Worm (Caenorhabditis elegans) whole organism, late embryonic: ENCODE results near the gene T27E7.4.
"Not testable (repeated sequence)": the region's sequence is repeated elsewhere in the genome, so short reads cannot be mapped to it uniquely, and the experiment has no call there.

Experiments
- C08G9.2 ChIP-seq: sonication (generic microtip); optimal IDR thresholded peaks from 2 replicates; lab custom pipeline; 2016; ENCODE audit warnings: mild to moderate bottlenecking, missing genetic modification characterization, moderate library complexity, missing compliant biosample characterization
- C38D4.7 ChIP-seq: fragments of 200-800 bp; sonication (Bioruptor generic); optimal IDR thresholded peaks from 2 replicates; lab custom pipeline; 2018; ENCODE audit warnings: mild to moderate bottlenecking, missing genetic modification characterization, moderate library complexity, missing compliant biosample characterization
- K02D7.2 ChIP-seq: sonication (generic microtip); optimal IDR thresholded peaks from 2 replicates; lab custom pipeline; 2017; ENCODE audit warnings: mild to moderate bottlenecking, missing genetic modification characterization, missing compliant biosample characterization
- K09A11.1 ChIP-seq: sonication (generic microtip); optimal IDR thresholded peaks from 2 replicates; lab custom pipeline; 2017; ENCODE audit warnings: antibody characterized with exemption, mild to moderate bottlenecking, missing genetic modification characterization, missing compliant biosample characterization; ENCODE audit not compliant: insufficient read depth
- T23F11.4 ChIP-seq: fragments of 200-800 bp; sonication (Bioruptor generic); optimal IDR thresholded peaks from 2 replicates; lab custom pipeline; 2018; ENCODE audit warnings: mild to moderate bottlenecking, missing genetic modification characterization, missing compliant biosample characterization
- ceh-14 ChIP-seq: sonication (generic microtip); optimal IDR thresholded peaks from 2 replicates; lab custom pipeline; 2016; ENCODE audit warnings: missing genotype, missing genetic modification characterization, missing compliant biosample characterization
- ceh-22 ChIP-seq: sonication (generic microtip); optimal IDR thresholded peaks from 2 replicates; lab custom pipeline; 2017; ENCODE audit warnings: missing biosample characterization, missing genetic modification characterization
- ceh-30 ChIP-seq: fragments of 150-350 bp; optimal IDR thresholded peaks from 2 replicates; lab custom pipeline; 2014; ENCODE audit warnings: missing biosample characterization, missing genetic modification characterization
- ceh-48 ChIP-seq: sonication (generic microtip); optimal IDR thresholded peaks from 2 replicates; lab custom pipeline; 2016; ENCODE audit warnings: missing genetic modification characterization, inconsistent platforms, missing compliant biosample characterization
- ceh-6 ChIP-seq: fragments of 200-800 bp; sonication (Bioruptor generic); optimal IDR thresholded peaks from 2 replicates; lab custom pipeline; 2018; ENCODE audit warnings: mild to moderate bottlenecking, missing genetic modification characterization, missing compliant biosample characterization
- che-1 ChIP-seq: sonication (generic microtip); optimal IDR thresholded peaks from 2 replicates; lab custom pipeline; 2016; ENCODE audit warnings: mild to moderate bottlenecking, missing genetic modification characterization, missing compliant biosample characterization
- dmd-4 ChIP-seq: sonication (generic microtip); optimal IDR thresholded peaks from 2 replicates; lab custom pipeline; 2016; ENCODE audit warnings: borderline replicate concordance, missing genetic modification characterization, missing compliant biosample characterization
- ets-4 ChIP-seq: sonication (generic microtip); optimal IDR thresholded peaks from 2 replicates; lab custom pipeline; 2016; ENCODE audit warnings: missing genetic modification characterization, missing compliant biosample characterization
- fkh-10 ChIP-seq: fragments of 150-350 bp; optimal IDR thresholded peaks from 2 replicates; lab custom pipeline; 2014; ENCODE audit warnings: missing biosample characterization, missing genetic modification reagents, missing genetic modification characterization
- fkh-6 ChIP-seq: sonication (generic microtip); optimal IDR thresholded peaks from 2 replicates; lab custom pipeline; 2016; ENCODE audit warnings: missing genetic modification characterization, missing compliant biosample characterization
- gmeb-2 ChIP-seq: sonication (generic microtip); optimal IDR thresholded peaks from 2 replicates; lab custom pipeline; 2016; ENCODE audit warnings: missing genetic modification characterization, inconsistent platforms, missing compliant biosample characterization
- hlh-15 ChIP-seq: sonication (generic microtip); optimal IDR thresholded peaks from 2 replicates; lab custom pipeline; 2016; ENCODE audit warnings: missing genetic modification characterization, missing compliant biosample characterization
- hlh-30 ChIP-seq: sonication (generic microtip); optimal IDR thresholded peaks from 2 replicates; lab custom pipeline; 2017; ENCODE audit warnings: antibody characterized with exemption, missing genetic modification characterization, missing compliant biosample characterization; ENCODE audit not compliant: insufficient read depth
- lin-11 ChIP-seq: fragments of 200-800 bp; sonication (Bioruptor generic); optimal IDR thresholded peaks from 2 replicates; lab custom pipeline; 2018; ENCODE audit warnings: mild to moderate bottlenecking, missing genetic modification characterization, missing compliant biosample characterization
- nfya-1 ChIP-seq: sonication (generic microtip); optimal IDR thresholded peaks from 2 replicates; lab custom pipeline; 2017; ENCODE audit warnings: missing genetic modification characterization, mild to moderate bottlenecking, missing compliant biosample characterization, antibody characterized with exemption, moderate library complexity
- nhr-11 ChIP-seq: fragments of 150-350 bp; optimal IDR thresholded peaks from 2 replicates; lab custom pipeline; 2014; ENCODE audit warnings: missing biosample characterization, missing genetic modification characterization
- nhr-232 ChIP-seq: sonication (generic microtip); optimal IDR thresholded peaks from 2 replicates; lab custom pipeline; 2016; ENCODE audit warnings: missing genetic modification characterization, missing compliant biosample characterization
- npax-4 ChIP-seq: sonication (generic microtip); optimal IDR thresholded peaks from 2 replicates; lab custom pipeline; 2016; ENCODE audit warnings: missing genetic modification characterization, missing compliant biosample characterization
- pax-1 ChIP-seq: fragments of 150-350 bp; optimal IDR thresholded peaks from 2 replicates; lab custom pipeline; 2014; ENCODE audit warnings: missing biosample characterization, missing genetic modification characterization
- pha-4 ChIP-seq: fragments of 150-350 bp; optimal IDR thresholded peaks from 2 replicates; lab custom pipeline; 2018; ENCODE audit warnings: missing biosample characterization, missing genetic modification reagents, missing genetic modification characterization
- pros-1 ChIP-seq: fragments of 150-350 bp; optimal IDR thresholded peaks from 2 replicates; lab custom pipeline; 2014; ENCODE audit warnings: missing biosample characterization, missing genetic modification reagents, missing genetic modification characterization
- ref-2 ChIP-seq: sonication (generic microtip); optimal IDR thresholded peaks from 2 replicates; lab custom pipeline; 2016; ENCODE audit warnings: missing genetic modification characterization, missing compliant biosample characterization
- rnt-1 ChIP-seq: sonication (generic microtip); optimal IDR thresholded peaks from 2 replicates; lab custom pipeline; 2016; ENCODE audit warnings: missing genetic modification characterization, missing compliant biosample characterization
- syd-9 ChIP-seq: sonication (generic microtip); optimal IDR thresholded peaks from 2 replicates; lab custom pipeline; 2016; ENCODE audit warnings: mild to moderate bottlenecking, missing genetic modification characterization, moderate library complexity, missing compliant biosample characterization
- tbx-2 ChIP-seq: sonication (generic microtip); optimal IDR thresholded peaks from 2 replicates; lab custom pipeline; 2016; ENCODE audit warnings: missing genetic modification characterization, missing compliant biosample characterization
- unc-42 ChIP-seq: sonication (generic microtip); optimal IDR thresholded peaks from 2 replicates; lab custom pipeline; 2016; ENCODE audit warnings: missing genotype, missing genetic modification characterization, missing compliant biosample characterization
- unc-55 ChIP-seq: sonication (generic microtip); optimal IDR thresholded peaks from 2 replicates; lab custom pipeline; 2017; ENCODE audit warnings: missing biosample characterization, missing genetic modification reagents, missing genetic modification characterization
- zip-5 ChIP-seq: sonication (generic microtip); optimal IDR thresholded peaks from 2 replicates; lab custom pipeline; 2016; ENCODE audit warnings: missing genetic modification characterization, missing compliant biosample characterization

T27E7.4 gene

DNA sequence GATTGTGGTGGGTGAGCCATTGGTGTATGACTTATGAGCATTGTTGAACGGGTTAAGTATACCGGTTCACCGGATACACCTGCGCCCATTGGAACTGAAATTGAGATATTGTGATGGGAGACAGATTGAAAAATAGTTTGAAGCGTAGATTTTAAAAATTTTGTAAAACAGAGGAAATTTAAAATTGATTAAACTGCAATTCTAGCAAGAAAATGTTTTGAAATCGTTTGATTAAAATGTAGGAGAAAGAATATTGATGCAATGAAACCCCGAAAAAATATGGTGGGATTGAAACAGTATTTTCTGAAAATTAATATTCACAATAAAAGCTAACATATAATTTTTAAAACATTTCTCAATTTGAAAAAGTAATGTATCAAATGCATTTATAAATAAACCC, 19.9 kb upstream of the T27E7.4 start, which contains the start of gene Y57G11B.6:
Y57G11B.6 (minus strand) TSS at position 101 of the 400 bp plus-strand sequence.
- TF ChIP-seq zip-5 (tag; lab: Kevin White, UChicago): no peak
- no peak for TF ChIP-seq nhr-232 (tag; lab: Kevin White, UChicago)
- TF ChIP-seq, all 69 proteins: peak for 0

DNA sequence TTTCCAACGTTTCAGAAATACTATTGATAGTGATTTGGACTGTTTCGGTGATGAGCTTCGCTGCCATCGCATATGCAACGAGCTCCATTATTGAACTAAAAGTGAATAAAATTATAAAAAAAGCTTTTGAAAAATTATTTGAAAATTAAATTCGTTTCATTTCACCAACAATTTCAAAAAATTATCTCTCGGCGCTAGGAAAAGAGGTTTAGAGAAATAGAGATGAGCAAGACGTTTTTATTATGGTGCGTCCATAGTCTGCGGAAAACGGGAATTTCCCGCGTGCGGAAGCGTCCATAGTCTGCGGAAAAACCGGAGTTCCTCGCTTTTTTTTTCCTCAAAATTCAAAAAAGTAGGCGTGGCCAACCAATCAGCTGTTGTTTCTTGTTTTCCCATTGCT, 17.0 kb upstream of the T27E7.4 start, which contains the start of gene pals-30:
pals-30 (minus strand) TSS at position 101 of the 400 bp plus-strand sequence.
- not testable (repeated sequence) for TF ChIP-seq fkh-6, ceh-14, pha-4 (tag; lab: Kevin White, UChicago)

DNA sequence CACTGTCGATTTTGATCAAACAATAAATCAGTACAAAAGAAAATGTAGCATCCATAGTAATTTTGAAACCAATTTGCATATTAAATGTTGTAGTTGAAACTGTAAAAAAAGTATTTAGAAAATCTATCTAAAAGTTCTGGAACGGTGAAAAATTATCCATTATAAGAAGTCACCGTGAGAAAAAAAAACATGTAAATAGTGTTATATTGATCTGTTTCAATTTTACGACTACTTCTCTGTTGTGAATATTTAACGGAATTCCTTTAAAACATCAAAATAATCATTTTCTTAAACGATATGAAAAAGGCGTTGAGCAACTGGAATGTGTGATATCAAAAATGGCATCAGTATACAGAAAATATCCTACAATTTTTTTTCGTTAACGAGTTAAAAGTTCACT, 14.4 kb upstream of the T27E7.4 start, which contains the start of gene T27E7.9:
T27E7.9 (minus strand) TSS at position 101 of the 400 bp plus-strand sequence.
- TF ChIP-seq syd-9 (tag; lab: Kevin White, UChicago) (no peak), nfya-1 (no peak), zip-5 (tag; lab: Kevin White, UChicago) (no peak), dmd-4 (no peak), pax-1 (tag; lab: Kevin White, UChicago) (no peak), che-1 (tag; lab: Kevin White, UChicago) (no peak), C38D4.7 (GFP tag; lab: Kevin White, UChicago) (no peak), unc-42 (tag; lab: Kevin White, UChicago) (no peak), C08G9.2 (tag; lab: Kevin White, UChicago) (no peak), ets-4 (no peak), pha-4 (tag; lab: Kevin White, UChicago) (no peak), rnt-1 (tag; lab: Kevin White, UChicago) (no peak), pros-1 (no peak), ceh-48 (tag; lab: Kevin White, UChicago) (no peak), ceh-22 (no peak), hlh-30 (no peak), T23F11.4 (GFP tag; lab: Kevin White, UChicago) (no peak), hlh-15 (tag; lab: Kevin White, UChicago) (no peak)

DNA sequence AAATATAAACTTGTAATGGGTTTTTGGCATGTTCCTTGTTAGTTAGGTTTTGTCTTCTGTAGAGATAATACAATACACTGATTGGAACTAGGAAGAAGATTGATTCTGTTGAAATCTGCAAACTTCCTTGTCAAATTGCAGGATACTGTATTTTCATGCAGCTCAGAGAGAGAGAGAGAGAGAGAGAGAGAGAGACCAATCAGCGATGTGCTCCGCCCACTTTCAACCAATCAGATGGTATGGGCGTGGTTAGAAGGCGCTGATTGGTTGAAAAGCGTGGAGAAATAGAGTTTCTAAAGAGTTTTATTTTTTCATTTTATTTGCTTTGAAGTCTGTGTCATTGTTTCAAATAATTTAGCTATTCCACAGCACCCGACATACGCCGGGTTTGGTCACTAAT, 12.4 kb upstream of the T27E7.4 start:
- no peak for TF ChIP-seq gmeb-2
- no peak for TF ChIP-seq npax-4 (tag; lab: Kevin White, UChicago)
- no peak for TF ChIP-seq fkh-10 (GFP tag; lab: Kevin White, UChicago)
- TF ChIP-seq ref-2: no peak
- no peak for TF ChIP-seq syd-9 (tag; lab: Kevin White, UChicago)
- TF ChIP-seq nfya-1: peak; percentile 93
- no peak for TF ChIP-seq ceh-48 (tag; lab: Kevin White, UChicago)
- no peak for TF ChIP-seq K02D7.2 (tag; lab: Kevin White, UChicago)

DNA sequence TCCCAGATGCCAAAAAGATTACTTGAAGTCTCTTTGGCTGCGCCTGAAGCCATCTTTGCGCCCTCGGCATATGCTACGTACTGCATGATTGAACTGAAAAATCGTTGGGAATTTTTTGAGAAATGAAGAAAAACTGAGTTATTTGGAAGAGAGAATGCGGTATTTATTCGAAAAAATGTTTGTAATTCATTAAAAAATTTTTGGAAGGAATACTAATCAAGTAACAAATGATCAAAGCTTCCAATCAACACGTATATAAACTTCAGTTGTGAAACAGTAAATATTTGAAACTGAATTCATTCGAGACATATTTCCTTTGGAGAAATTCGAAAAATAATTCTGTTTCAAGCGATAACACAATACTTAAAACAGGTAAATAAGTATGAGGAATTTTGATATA, 7.7 kb upstream of the T27E7.4 start, which contains the start of gene pals-29:
pals-29 (minus strand) TSS at position 101 of the 400 bp plus-strand sequence.
- TF ChIP-seq ceh-30 (tag; lab: Kevin White, UChicago): no peak
- TF ChIP-seq che-1 (tag; lab: Kevin White, UChicago): no peak
- TF ChIP-seq K09A11.1: no peak
- TF ChIP-seq ceh-6: no peak
- TF ChIP-seq lin-11: no peak
- TF ChIP-seq T23F11.4 (GFP tag; lab: Kevin White, UChicago): no peak
- TF ChIP-seq tbx-2 (tag; lab: Kevin White, UChicago): no peak
- no peak for TF ChIP-seq pros-1
- TF ChIP-seq nhr-11 (tag; lab: Kevin White, UChicago): no peak
- TF ChIP-seq unc-55 (GFP tag; lab: Kevin White, UChicago): no peak
- TF ChIP-seq npax-4 (tag; lab: Kevin White, UChicago): no peak
